Worm (Caenorhabditis elegans): ENCODE measurements around the gene cni-1.

Gene cni-1

ce11 chrV:13209567-13209966 is 29.4 kb downstream of the cni-1 start, which contains the start of gene F57B1.6:
F57B1.6 (plus strand) TSS chrV:13209645.
- TF ChIP-seq him-1 (tag; optimal IDR thresholded peaks at IDR 0.05) (no peak), W03F9.2 (tag; optimal IDR thresholded peaks at IDR 0.05) (no peak), dao-5 (tag; optimal IDR thresholded peaks at IDR 0.05) (no peak)

- no peak for TF ChIP-seq W03F9.2 (tag; optimal IDR thresholded peaks at IDR 0.05)
- TF ChIP-seq him-1 (tag; optimal IDR thresholded peaks at IDR 0.05) = no peak
- TF ChIP-seq dao-5 (tag; optimal IDR thresholded peaks at IDR 0.05) = no peak
Observed at ce11 chrV:13212584-13212983, 32.5 kb downstream of the cni-1 start.

ce11 chrV:13221066-13221465 is 40.9 kb downstream of the cni-1 start:
- no peak for TF ChIP-seq him-1 (tag; optimal IDR thresholded peaks at IDR 0.05)
- no peak for TF ChIP-seq dao-5 (tag; optimal IDR thresholded peaks at IDR 0.05)
- no peak for TF ChIP-seq W03F9.2 (tag; optimal IDR thresholded peaks at IDR 0.05)

ce11 chrV:13229538-13229937 is 49.4 kb downstream of the cni-1 start:
- TF ChIP-seq him-1 (tag; optimal IDR thresholded peaks at IDR 0.05) (no peak), W03F9.2 (tag; optimal IDR thresholded peaks at IDR 0.05) (no peak), dao-5 (tag; optimal IDR thresholded peaks at IDR 0.05) (no peak)

Measured in whole organism, L4/young adult.